Worm (Caenorhabditis elegans) whole organism, midembryonic: ENCODE results near the gene F55C9.3.

Experiments used
- T22C8.4 ChIP-seq: fragments of 200-800 bp; sonication (Bioruptor generic); IDR thresholded peaks from 2 replicates; pipeline ENCODE4 v1.3.6; 2022; ENCODE audit warnings: missing genetic modification characterization, missing compliant biosample characterization
- cog-1 ChIP-seq: sonication (generic microtip); optimal IDR thresholded peaks from 2 replicates; lab custom pipeline; 2016; ENCODE audit warnings: missing genetic modification characterization, missing compliant biosample characterization
- flt-1 ChIP-seq: fragments of 200-800 bp; sonication (Bioruptor generic); IDR thresholded peaks from 2 replicates; pipeline ENCODE4 v1.3.6; 2022; ENCODE audit warnings: missing genetic modification characterization, missing compliant biosample characterization
- klf-2 ChIP-seq: fragments of 200-800 bp; sonication (Bioruptor generic); conservative IDR thresholded peaks from 2 replicates; pipeline ENCODE4 v1.3.6; 2022; ENCODE audit warnings: missing genetic modification reagents, missing genetic modification characterization, missing compliant biosample characterization
- med-1 ChIP-seq: sonication (generic microtip); optimal IDR thresholded peaks from 2 replicates; lab custom pipeline; 2017; ENCODE audit warnings: missing genetic modification characterization, mild to moderate bottlenecking, missing compliant biosample characterization, antibody characterized with exemption, missing genetic modification reagents; ENCODE audit not compliant: insufficient read depth
- ref-1 ChIP-seq: fragments of 200-800 bp; sonication (Bioruptor generic); conservative IDR thresholded peaks from 2 replicates; pipeline ENCODE4 v1.3.6; 2022; ENCODE audit warnings: missing genetic modification reagents, missing genetic modification characterization, missing compliant biosample characterization
- tab-1 ChIP-seq: fragments of 200-800 bp; sonication (Bioruptor generic); IDR thresholded peaks from 2 replicates; pipeline ENCODE4 v1.3.6; 2022; ENCODE audit warnings: missing genetic modification characterization, missing compliant biosample characterization
- ztf-23 ChIP-seq: fragments of 200-800 bp; sonication (Bioruptor generic); IDR thresholded peaks from 2 replicates; pipeline ENCODE4 v1.3.6; 2022; ENCODE audit warnings: missing genetic modification reagents, missing genetic modification characterization, missing compliant biosample characterization
- ztf-29 ChIP-seq: fragments of 200-800 bp; sonication (Bioruptor generic); IDR thresholded peaks from 2 replicates; pipeline ENCODE4 v1.3.6; 2022; ENCODE audit warnings: missing genetic modification reagents, missing genetic modification characterization, missing compliant biosample characterization

Gene F55C9.3

ce11 chrV:19309591-19309990 lies 21.6 kb upstream of the F55C9.3 start, which contains the start of gene F55C9.11:
Gene F55C9.11 (minus strand): TSS chrV:19309691.
- TF ChIP-seq ztf-23 (GFP tag; lab: Robert Waterston, UW) (no peak), tab-1 (no peak), T22C8.4 (GFP tag; lab: Robert Waterston, UW) (peak; percentile 30; the same call in 1 of the 2 replicates)

DNA sequence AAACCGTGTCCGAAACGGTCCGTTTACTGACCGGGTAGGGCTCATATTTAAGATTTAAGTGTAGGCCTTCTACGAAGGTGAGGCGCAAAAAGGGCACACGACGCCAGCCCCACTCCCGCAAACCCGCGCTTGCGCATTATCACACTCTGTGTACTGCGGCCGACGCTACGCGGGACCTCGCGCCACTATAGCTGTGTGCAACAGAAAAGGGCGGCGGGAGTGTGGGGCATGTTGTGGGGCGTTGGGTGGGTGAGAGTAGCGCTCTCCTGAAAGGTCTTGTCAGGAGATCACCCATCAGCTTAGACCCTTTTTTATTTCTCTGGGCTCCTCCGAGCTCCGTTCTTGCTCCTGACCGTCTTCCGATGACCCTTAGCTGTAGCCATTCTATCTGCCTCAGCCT lies 20.2 kb upstream of the F55C9.3 start:
- TF ChIP-seq med-1 (GFP tag; lab: Kevin White, UChicago) (no peak), T22C8.4 (GFP tag; lab: Robert Waterston, UW) (no peak)

- no peak for TF ChIP-seq tab-1
- no peak for TF ChIP-seq klf-2 (GFP tag; lab: Robert Waterston, UW)
- TF ChIP-seq cog-1 (tag; lab: Kevin White, UChicago), result no peak
- no peak for TF ChIP-seq ztf-29 (GFP tag; lab: Robert Waterston, UW)
These were observed 18.9 kb upstream of the F55C9.3 start, which contains the start of gene F55C9.15 for ce11 chrV:19306906-19307305. Gene F55C9.15 (minus strand): TSS chrV:19307006.

ce11 chrV:19303589-19304174 lies 15.7 kb upstream of the F55C9.3 start, which contains the start of the genes fbxb-63 and fbxb-61:
Gene fbxb-63 (minus strand): TSS chrV:19303730.
Gene fbxb-61 (plus strand): TSS chrV:19304124.
- TF ChIP-seq klf-2 (GFP tag; lab: Robert Waterston, UW) (no peak), cog-1 (tag; lab: Kevin White, UChicago) (no peak), tab-1 (no peak), ztf-29 (GFP tag; lab: Robert Waterston, UW) (no peak), flt-1 (GFP tag; lab: Robert Waterston, UW) (no peak), ref-1 (GFP tag; lab: Robert Waterston, UW) (no peak), T22C8.4 (GFP tag; lab: Robert Waterston, UW) (peak; percentile 63; the same call in 1 of the 2 replicates)

DNA sequence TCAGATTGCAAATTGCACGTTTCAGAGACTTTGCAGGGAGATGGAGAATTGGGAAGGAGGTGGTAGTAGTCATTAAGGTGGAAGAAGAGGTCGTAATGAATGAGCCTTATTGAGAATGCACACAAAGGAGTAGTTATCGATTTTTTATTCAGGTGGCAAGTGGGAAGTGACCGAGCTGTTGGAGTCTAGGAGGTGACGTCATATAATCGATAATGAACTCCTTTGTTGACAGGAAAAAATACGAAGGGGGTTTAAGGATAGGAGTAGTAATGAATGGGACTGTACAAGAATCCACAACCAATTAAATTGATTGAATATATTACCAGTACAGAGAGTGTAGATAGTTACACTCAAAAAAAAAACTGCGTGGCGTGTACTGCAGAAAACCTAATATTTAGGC lies 14.0 kb upstream of the F55C9.3 start, which contains the start of gene fbxb-62:
Gene fbxb-62, minus strand, starts transcription at position 101 of the 400 bp plus-strand sequence.
- TF ChIP-seq T22C8.4 (GFP tag; lab: Robert Waterston, UW), result 0 out of 2 replicates have a peak, but pooled peaks have one; percentile 29
- no peak for TF ChIP-seq ref-1 (GFP tag; lab: Robert Waterston, UW)

- TF ChIP-seq ztf-29 (GFP tag; lab: Robert Waterston, UW) (no peak), T22C8.4 (GFP tag; lab: Robert Waterston, UW) (no peak), ref-1 (GFP tag; lab: Robert Waterston, UW) (no peak), cog-1 (tag; lab: Kevin White, UChicago) (no peak), flt-1 (GFP tag; lab: Robert Waterston, UW) (no peak), klf-2 (GFP tag; lab: Robert Waterston, UW) (no peak), ztf-23 (GFP tag; lab: Robert Waterston, UW) (no peak), tab-1 (no peak), med-1 (GFP tag; lab: Kevin White, UChicago) (no peak)
These were observed 11.3 kb upstream of the F55C9.3 start, which contains the start of gene F55C9.14 for ce11 chrV:19299262-19299661. Gene F55C9.14 (plus strand): TSS chrV:19299562.

ce11 chrV:19297510-19297909 lies 9.5 kb upstream of the F55C9.3 start, which contains the start of gene fbxb-60:
Gene fbxb-60 (plus strand): TSS chrV:19297810.
- TF ChIP-seq ref-1 (GFP tag; lab: Robert Waterston, UW), result no peak
- no peak for TF ChIP-seq med-1 (GFP tag; lab: Kevin White, UChicago)
- no peak for TF ChIP-seq klf-2 (GFP tag; lab: Robert Waterston, UW)
- no peak for TF ChIP-seq ztf-29 (GFP tag; lab: Robert Waterston, UW)
- no peak for TF ChIP-seq ztf-23 (GFP tag; lab: Robert Waterston, UW)
- no peak for TF ChIP-seq tab-1
- peak; percentile 53; the same call in 1 of the 2 replicates for TF ChIP-seq T22C8.4 (GFP tag; lab: Robert Waterston, UW)
- TF ChIP-seq flt-1 (GFP tag; lab: Robert Waterston, UW), result no peak

DNA sequence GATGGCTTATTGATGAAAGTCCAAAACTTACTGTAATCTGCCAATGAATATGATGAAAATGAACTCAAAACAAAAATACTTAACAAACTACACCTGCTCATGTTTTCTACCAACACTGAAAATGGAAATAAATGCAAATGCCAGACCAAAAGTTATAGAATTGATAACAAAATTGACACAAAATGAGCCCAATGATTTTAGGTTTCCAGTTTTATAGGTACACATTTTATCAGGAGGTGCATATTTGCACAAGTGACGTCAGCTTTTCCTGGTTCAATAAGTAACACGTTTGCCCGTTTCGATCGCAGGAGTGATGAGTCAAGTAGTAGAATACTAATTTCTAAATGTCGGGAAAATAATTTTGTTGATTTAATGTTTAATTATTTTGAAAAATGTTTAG lies 8.8 kb upstream of the F55C9.3 start, which contains the start of gene F55C9.6:
Gene F55C9.6, minus strand, starts transcription at position 101 of the 400 bp plus-strand sequence.
- TF ChIP-seq ztf-23 (GFP tag; lab: Robert Waterston, UW), result no peak
- TF ChIP-seq med-1 (GFP tag; lab: Kevin White, UChicago), result no peak
- TF ChIP-seq tab-1, result no peak
- TF ChIP-seq klf-2 (GFP tag; lab: Robert Waterston, UW), result no peak
- no peak for TF ChIP-seq T22C8.4 (GFP tag; lab: Robert Waterston, UW)
- TF ChIP-seq cog-1 (tag; lab: Kevin White, UChicago), result no peak
- no peak for TF ChIP-seq ref-1 (GFP tag; lab: Robert Waterston, UW)

ce11 chrV:19293025-19293424 lies 5.1 kb upstream of the F55C9.3 start, which contains the start of gene F55C9.5:
Gene F55C9.5 (minus strand): TSS chrV:19293125.
- no peak for TF ChIP-seq klf-2 (GFP tag; lab: Robert Waterston, UW)
- no peak for TF ChIP-seq ztf-29 (GFP tag; lab: Robert Waterston, UW)
- TF ChIP-seq tab-1, result no peak
- no peak for TF ChIP-seq flt-1 (GFP tag; lab: Robert Waterston, UW)
- no peak for TF ChIP-seq med-1 (GFP tag; lab: Kevin White, UChicago)
- TF ChIP-seq cog-1 (tag; lab: Kevin White, UChicago), result no peak
- no peak for TF ChIP-seq ref-1 (GFP tag; lab: Robert Waterston, UW)
- TF ChIP-seq ztf-23 (GFP tag; lab: Robert Waterston, UW), result no peak
- no peak for TF ChIP-seq T22C8.4 (GFP tag; lab: Robert Waterston, UW)

DNA sequence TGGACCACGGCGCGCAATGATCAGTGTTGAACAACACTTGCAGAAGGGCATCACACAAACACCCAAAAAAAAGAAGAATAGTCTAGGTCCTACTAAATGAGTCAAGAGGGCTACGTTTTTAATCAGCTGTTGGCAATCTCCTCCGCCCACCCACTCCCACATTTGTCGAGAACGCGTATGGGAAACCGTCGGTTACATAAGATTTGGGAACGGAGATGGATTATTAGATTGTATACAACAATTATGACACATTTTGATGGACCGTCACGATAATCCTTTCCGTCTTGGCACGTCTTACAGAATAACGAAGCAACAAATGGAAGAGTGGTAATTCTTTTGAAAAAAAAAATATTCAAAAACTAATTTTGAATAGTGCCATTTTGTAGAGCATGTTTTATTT lies 2.1 kb downstream of the F55C9.3 start:
- no peak for TF ChIP-seq ztf-29 (GFP tag; lab: Robert Waterston, UW)
- TF ChIP-seq med-1 (GFP tag; lab: Kevin White, UChicago), result no peak
- TF ChIP-seq tab-1, result no peak
- no peak for TF ChIP-seq T22C8.4 (GFP tag; lab: Robert Waterston, UW)
- no peak for TF ChIP-seq cog-1 (tag; lab: Kevin White, UChicago)
- TF ChIP-seq klf-2 (GFP tag; lab: Robert Waterston, UW), result no peak
- TF ChIP-seq ref-1 (GFP tag; lab: Robert Waterston, UW), result no peak
